Worm (Caenorhabditis elegans) whole organism, L3 larva: Measurements from ENCODE around the gene hda-6.
A peak's percentile ranks its signal among the peaks of the same experiment; 100 is the strongest.

Experiments used
- R02D3.7 ChIP-seq: fragments of 150-350 bp; optimal IDR thresholded peaks from 2 replicates; lab custom pipeline; 2014; ENCODE audit warnings: missing biosample characterization, missing genetic modification characterization
- ZK546.5 ChIP-seq: sonication (generic microtip); optimal IDR thresholded peaks from 2 replicates; lab custom pipeline; 2017; ENCODE audit warnings: missing biosample characterization, missing genetic modification characterization
- aly-2 ChIP-seq: fragments of 150-350 bp; optimal IDR thresholded peaks from 2 replicates; lab custom pipeline; 2014; ENCODE audit warnings: missing biosample characterization, missing genetic modification characterization
- ama-1 ChIP-seq: fragments of 150-350 bp; optimal IDR thresholded peaks from 2 replicates; lab custom pipeline; 2018
- ceh-16 ChIP-seq: sonication (generic microtip); optimal IDR thresholded peaks from 2 replicates; lab custom pipeline; 2017; ENCODE audit warnings: missing biosample characterization, missing genetic modification characterization
- ceh-28 ChIP-seq: fragments of 150-350 bp; optimal IDR thresholded peaks from 2 replicates; lab custom pipeline; 2014; ENCODE audit warnings: missing biosample characterization, missing genetic modification reagents, missing genetic modification characterization
- daf-12 ChIP-seq: fragments of 150-350 bp; optimal IDR thresholded peaks from 2 replicates; lab custom pipeline; 2014; ENCODE audit warnings: missing biosample characterization, missing genetic modification reagents, missing genetic modification characterization
- egl-27 ChIP-seq: sonication (generic microtip); optimal IDR thresholded peaks from 4 replicates; lab custom pipeline; 2017; ENCODE audit warnings: missing biosample characterization, missing genetic modification reagents, missing genetic modification characterization
- elt-2 ChIP-seq: sonication (generic microtip); optimal IDR thresholded peaks from 2 replicates; lab custom pipeline; 2016; ENCODE audit warnings: missing genetic modification reagents, mild to moderate bottlenecking, missing genetic modification characterization, missing compliant biosample characterization
- eor-1 ChIP-seq, 2 experiments: fragments of 150-350 bp; optimal IDR thresholded peaks; 2 replicates each; lab custom pipeline; 2014 to 2018; ENCODE audit warnings: missing biosample characterization in 2 of 2, missing genetic modification characterization in 2 of 2
- fkh-10 ChIP-seq: sonication (generic microtip); optimal IDR thresholded peaks from 2 replicates; lab custom pipeline; 2017; ENCODE audit warnings: missing biosample characterization, missing genetic modification reagents, missing genetic modification characterization
- fkh-2 ChIP-seq: fragments of 150-350 bp; optimal IDR thresholded peaks from 2 replicates; lab custom pipeline; 2014; ENCODE audit warnings: missing biosample characterization, missing genetic modification reagents, missing genetic modification characterization
- fos-1 ChIP-seq: fragments of 150-350 bp; optimal IDR thresholded peaks from 2 replicates; lab custom pipeline; 2014; ENCODE audit warnings: missing biosample characterization, missing genetic modification characterization
- hmg-11 ChIP-seq: sonication (generic microtip); optimal IDR thresholded peaks from 2 replicates; lab custom pipeline; 2016; ENCODE audit warnings: missing genetic modification characterization, missing compliant biosample characterization
- jun-1 ChIP-seq: fragments of 150-350 bp; optimal IDR thresholded peaks from 2 replicates; lab custom pipeline; 2014; ENCODE audit warnings: missing biosample characterization, missing genetic modification reagents, missing genetic modification characterization
- lin-15B ChIP-seq: fragments of 150-350 bp; optimal IDR thresholded peaks from 2 replicates; lab custom pipeline; 2014; ENCODE audit warnings: missing biosample characterization, missing genetic modification characterization
- lin-39 ChIP-seq: fragments of 150-350 bp; optimal IDR thresholded peaks from 2 replicates; lab custom pipeline; 2018; ENCODE audit warnings: missing biosample characterization, missing genetic modification reagents, missing genetic modification characterization
- mdl-1 ChIP-seq: fragments of 150-350 bp; optimal IDR thresholded peaks from 2 replicates; lab custom pipeline; 2014; ENCODE audit warnings: missing biosample characterization, missing genetic modification characterization
- mml-1 ChIP-seq: fragments of 150-350 bp; sonication (generic microtip); optimal IDR thresholded peaks from 3 replicates; lab custom pipeline; 2014; ENCODE audit warnings: missing biosample characterization, missing genetic modification characterization
- nhr-11 ChIP-seq: fragments of 150-350 bp; optimal IDR thresholded peaks from 2 replicates; lab custom pipeline; 2014; ENCODE audit warnings: missing biosample characterization, missing genetic modification characterization
- nhr-23 ChIP-seq: fragments of 150-350 bp; optimal IDR thresholded peaks from 2 replicates; lab custom pipeline; 2014; ENCODE audit warnings: missing biosample characterization, missing genetic modification reagents, missing genetic modification characterization
- nhr-25 ChIP-seq: sonication (generic microtip); optimal IDR thresholded peaks from 2 replicates; lab custom pipeline; 2017; ENCODE audit warnings: missing biosample characterization, missing genetic modification characterization
- nhr-28 ChIP-seq: fragments of 150-350 bp; optimal IDR thresholded peaks from 2 replicates; lab custom pipeline; 2014; ENCODE audit warnings: missing biosample characterization, missing genetic modification characterization
- nhr-43 ChIP-seq: sonication (generic microtip); optimal IDR thresholded peaks from 2 replicates; lab custom pipeline; 2016; ENCODE audit warnings: mild to moderate bottlenecking, missing genetic modification characterization, missing compliant biosample characterization; ENCODE audit not compliant: poor library complexity, severe bottlenecking
- nhr-76 ChIP-seq: fragments of 150-350 bp; sonication (generic microtip); optimal IDR thresholded peaks from 5 replicates; lab custom pipeline; 2014; ENCODE audit warnings: missing biosample characterization, missing genetic modification characterization
- pha-4 ChIP-seq: fragments of 150-350 bp; optimal IDR thresholded peaks from 2 replicates; lab custom pipeline; 2014; ENCODE audit warnings: missing biosample characterization, missing genetic modification reagents, missing genetic modification characterization
- pqm-1 ChIP-seq: fragments of 150-350 bp; optimal IDR thresholded peaks from 2 replicates; lab custom pipeline; 2017; ENCODE audit warnings: missing biosample characterization, missing genetic modification characterization, inconsistent platforms
- sea-2 ChIP-seq: fragments of 150-350 bp; sonication (generic microtip); optimal IDR thresholded peaks from 4 replicates; lab custom pipeline; 2014; ENCODE audit warnings: missing biosample characterization, missing genetic modification reagents, missing genetic modification characterization
- skn-1 ChIP-seq: fragments of 150-350 bp; optimal IDR thresholded peaks from 2 replicates; lab custom pipeline; 2014; ENCODE audit warnings: missing biosample characterization, missing genetic modification characterization
- snpc-4 ChIP-seq: fragments of 150-350 bp; optimal IDR thresholded peaks from 2 replicates; lab custom pipeline; 2014; ENCODE audit warnings: missing biosample characterization, missing genetic modification characterization
- unc-39 ChIP-seq: sonication (generic microtip); optimal IDR thresholded peaks from 4 replicates; lab custom pipeline; 2017; ENCODE audit warnings: missing biosample characterization, missing genetic modification characterization
- unc-62 ChIP-seq: fragments of 150-350 bp; sonication (generic microtip); optimal IDR thresholded peaks from 4 replicates; lab custom pipeline; 2014; ENCODE audit warnings: missing biosample characterization, missing genetic modification reagents, missing genetic modification characterization
- zag-1 ChIP-seq: fragments of 150-350 bp; optimal IDR thresholded peaks from 2 replicates; lab custom pipeline; 2014; ENCODE audit warnings: missing biosample characterization, missing genetic modification characterization
- ztf-11 ChIP-seq: fragments of 150-350 bp; optimal IDR thresholded peaks from 2 replicates; lab custom pipeline; 2014; ENCODE audit warnings: missing biosample characterization, missing genetic modification characterization
- ztf-4 ChIP-seq: fragments of 150-350 bp; optimal IDR thresholded peaks from 2 replicates; lab custom pipeline; 2014; ENCODE audit warnings: missing biosample characterization, missing genetic modification characterization

hda-6 gene

DNA sequence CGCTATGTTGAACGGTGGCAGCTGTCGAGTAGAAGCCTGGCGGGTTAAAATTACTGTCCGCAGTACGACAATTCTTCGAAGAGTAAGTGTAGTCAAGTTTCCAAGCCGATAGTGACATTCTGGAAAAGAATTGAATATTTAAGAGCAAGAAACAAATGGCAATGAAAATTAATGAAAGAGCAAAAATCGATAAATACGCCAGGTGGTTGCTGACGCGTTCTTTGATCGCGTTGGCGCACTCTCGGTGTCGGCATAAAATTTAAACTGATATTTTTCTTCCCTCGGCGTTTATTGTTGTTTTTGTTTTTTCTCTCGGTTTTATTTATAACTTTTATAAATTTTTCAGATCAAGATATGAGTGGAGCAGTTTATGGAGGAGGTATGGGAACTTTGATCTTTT is 30.6 kb upstream of the hda-6 start, which contains the start of the genes perm-3 and swsn-6 (continued):
- peak; percentile 8 for TF ChIP-seq nhr-43 (tag; lab: Kevin White, UChicago)
- no peak for TF ChIP-seq ztf-4 (tag; lab: Kevin White, UChicago)
- no peak for TF ChIP-seq fkh-2 (tag; lab: Kevin White, UChicago)
- no peak for TF ChIP-seq mml-1

DNA sequence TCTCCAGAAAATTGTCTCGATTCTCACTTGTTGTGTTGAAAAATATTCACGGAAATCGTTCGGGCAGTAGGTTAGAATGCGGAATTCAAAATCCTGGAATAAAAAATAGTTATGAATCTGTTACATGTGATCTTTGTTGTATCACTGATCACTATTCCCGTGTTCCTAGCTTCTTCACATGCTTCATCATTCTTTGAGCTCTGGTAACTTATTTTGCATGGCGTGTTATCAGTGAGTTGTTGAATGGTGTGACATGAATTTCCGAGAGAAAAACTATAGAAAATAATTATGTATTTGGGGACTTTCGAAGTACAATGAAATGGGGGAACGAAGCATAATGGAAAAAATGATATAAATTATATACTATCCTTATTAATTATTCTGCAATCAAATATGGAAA is 29.5 kb upstream of the hda-6 start:
- TF ChIP-seq pqm-1 (tag; lab: Kevin White, UChicago) (peak; percentile 61), fkh-2 (tag; lab: Kevin White, UChicago) (no peak), nhr-76 (no peak), pha-4 (tag; lab: Kevin White, UChicago) (peak; percentile 51), mdl-1 (tag; lab: Kevin White, UChicago) (no peak), elt-2 (tag; lab: Kevin White, UChicago) (peak; percentile 68)

DNA sequence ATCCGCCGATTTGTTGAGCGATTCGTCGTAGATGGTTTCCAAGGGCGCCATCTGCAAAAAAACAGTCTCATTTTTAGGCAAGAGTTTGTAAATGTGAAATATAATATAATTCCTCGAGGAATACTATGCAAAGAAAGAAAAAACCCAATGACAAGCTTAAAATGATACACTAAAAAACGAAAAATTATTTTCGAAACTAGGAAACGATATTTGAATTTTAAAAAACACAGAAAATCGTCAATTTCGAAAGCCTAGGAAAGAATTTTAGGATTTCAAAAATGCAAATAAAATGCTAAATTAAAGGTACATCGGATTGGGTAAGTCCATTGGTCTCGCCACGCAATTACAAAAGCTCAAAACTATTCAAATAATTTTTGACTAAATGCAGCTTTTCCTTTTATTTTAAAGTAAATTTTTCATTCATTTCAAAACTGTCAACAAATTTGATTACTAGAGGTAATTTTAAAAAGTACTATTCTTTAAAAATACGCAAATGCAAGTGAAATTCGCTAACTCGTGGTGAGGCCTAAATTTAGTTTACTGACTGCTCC is 27.5 kb upstream of the hda-6 start, which contains the start of the genes htp-1 and ZK616.5:
Gene htp-1 (minus strand): TSS at position 51 of the 551 bp plus-strand sequence.
Gene ZK616.5 (plus strand): TSS at position 423 of the 551 bp plus-strand sequence.
- no peak for TF ChIP-seq eor-1 (tag; optimal IDR thresholded peaks at IDR 0.05; lab: Kevin White, UChicago)
- no peak for TF ChIP-seq ceh-16 (tag; lab: Kevin White, UChicago)
- TF ChIP-seq unc-62 (GFP tag; lab: Kevin White, UChicago), result no peak
- TF ChIP-seq egl-27, result no peak
- TF ChIP-seq nhr-28 (tag; lab: Kevin White, UChicago), result no peak
- no peak for TF ChIP-seq ceh-28
- TF ChIP-seq daf-12 (tag; lab: Kevin White, UChicago), result no peak
- TF ChIP-seq nhr-25 (tag; lab: Kevin White, UChicago), result no peak
- TF ChIP-seq nhr-23 (tag; lab: Kevin White, UChicago), result no peak
- no peak for TF ChIP-seq skn-1 (tag; lab: Kevin White, UChicago)
- no peak for TF ChIP-seq nhr-76
- TF ChIP-seq ztf-4 (tag; lab: Kevin White, UChicago), result no peak
- no peak for TF ChIP-seq elt-2 (tag; lab: Kevin White, UChicago)
- no peak for TF ChIP-seq ztf-11 (tag; lab: Kevin White, UChicago)

DNA sequence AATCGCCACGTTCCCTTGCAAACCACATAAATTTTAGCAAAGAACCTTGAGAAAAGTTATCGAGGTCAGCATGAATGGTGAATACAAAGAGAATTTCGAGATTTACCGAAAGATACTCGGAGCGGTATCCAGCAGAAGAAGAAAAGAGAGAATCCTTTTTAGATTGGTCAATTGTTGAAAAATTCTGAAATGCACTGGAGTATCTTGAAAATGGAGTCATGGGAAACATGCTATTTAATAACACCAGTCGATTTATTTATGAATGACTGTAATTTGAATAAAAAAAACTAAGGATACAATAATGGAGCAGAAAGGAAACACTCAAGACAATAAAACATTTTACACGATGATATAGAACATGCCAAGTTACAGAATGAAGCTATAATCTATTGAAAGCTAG is 25.8 kb upstream of the hda-6 start:
- TF ChIP-seq fkh-10 (GFP tag; lab: Kevin White, UChicago), result no peak
- TF ChIP-seq nhr-25 (tag; lab: Kevin White, UChicago), result peak; percentile 24
- TF ChIP-seq eor-1 (tag; optimal IDR thresholded peaks at IDR 0.05; lab: Kevin White, UChicago), result no peak
- no peak for TF ChIP-seq aly-2 (tag; lab: Kevin White, UChicago)

DNA sequence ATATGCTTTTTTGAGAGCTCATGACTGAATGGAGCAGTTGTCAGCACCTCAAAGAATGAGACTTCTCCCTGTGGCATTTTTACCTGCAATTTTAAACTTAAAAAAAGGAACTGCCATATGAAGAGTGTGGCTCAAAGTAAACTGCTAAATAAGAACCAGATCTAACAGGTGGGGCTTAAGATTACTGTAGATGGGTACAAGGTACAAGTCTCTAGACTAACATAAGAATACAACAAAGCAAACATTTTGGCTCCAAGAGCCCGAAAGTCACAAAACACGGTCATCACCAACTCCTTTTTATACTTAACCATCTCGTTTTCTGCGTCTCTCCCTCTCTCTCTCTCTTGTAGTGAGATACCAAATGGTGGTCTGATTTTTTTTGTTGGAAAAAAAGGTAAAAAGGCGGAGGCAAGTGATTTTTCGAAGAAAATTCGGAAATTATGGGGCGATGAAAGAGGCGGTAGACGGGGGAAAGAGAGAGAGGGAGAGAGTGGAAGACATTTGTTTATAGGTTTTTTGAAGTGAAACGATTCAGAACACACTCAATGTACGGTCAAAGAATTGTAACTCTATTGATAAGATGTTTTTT is 24.5 kb upstream of the hda-6 start, which contains the start of gene elo-6:
Gene elo-6 (minus strand): TSS at position 83 of the 589 bp plus-strand sequence.
- TF ChIP-seq ama-1 (lab: Kevin White, UChicago) (peak; percentile 77), pha-4 (tag; lab: Kevin White, UChicago) (peak; percentile 55), ceh-16 (tag; lab: Kevin White, UChicago) (no peak), elt-2 (tag; lab: Kevin White, UChicago) (peak; percentile 85), snpc-4 (no peak), jun-1 (tag; lab: Kevin White, UChicago) (peak; percentile 28), ZK546.5 (tag; lab: Kevin White, UChicago) (no peak), pqm-1 (tag; lab: Kevin White, UChicago) (peak; percentile 67), zag-1 (tag; lab: Kevin White, UChicago) (no peak), sea-2 (no peak), hmg-11 (tag; lab: Kevin White, UChicago) (no peak), R02D3.7 (tag; lab: Kevin White, UChicago) (no peak), nhr-11 (tag; lab: Kevin White, UChicago) (no peak), aly-2 (tag; lab: Kevin White, UChicago) (no peak), nhr-23 (tag; lab: Kevin White, UChicago) (no peak), lin-39 (tag; lab: Kevin White, UChicago) (no peak), fos-1 (tag; lab: Kevin White, UChicago) (no peak), unc-39 (tag; lab: Kevin White, UChicago) (no peak), lin-15B (tag; lab: Kevin White, UChicago) (no peak)
